Fruit fly (Drosophila melanogaster) whole organism, embryonic: Measurements from ENCODE around the gene GstO2.

Source experiments
- Abd-B ChIP-seq: fragments of 200-800 bp; sonication (Bioruptor generic); optimal IDR thresholded peaks from 2 replicates; lab custom pipeline; 2018; ENCODE audit warnings: missing biosample characterization, mild to moderate bottlenecking, missing genetic modification characterization, moderate library complexity
- Asciz ChIP-seq: fragments of 200-800 bp; sonication (Bioruptor generic); optimal IDR thresholded peaks from 2 replicates; lab custom pipeline; 2017; ENCODE audit warnings: missing biosample characterization, mild to moderate bottlenecking, missing genetic modification characterization, missing genetic modification reagents
- Blimp-1 ChIP-seq: fragments of 200-800 bp; sonication (Bioruptor generic); optimal IDR thresholded peaks from 3 replicates; lab custom pipeline; 2018; ENCODE audit warnings: missing biosample characterization, missing genetic modification characterization, mild to moderate bottlenecking, moderate library complexity, missing genetic modification reagents
- CG10274 ChIP-seq: fragments of 200-800 bp; sonication (Bioruptor generic); optimal IDR thresholded peaks from 3 replicates; lab custom pipeline; 2017; ENCODE audit warnings: missing biosample characterization, mild to moderate bottlenecking, missing genetic modification characterization
- CG10366 ChIP-seq: fragments of 200-800 bp; sonication (Bioruptor generic); IDR thresholded peaks from 2 replicates; pipeline ENCODE4 v1.3.6; 2022; ENCODE audit warnings: missing biosample characterization, missing genetic modification characterization
- CG10462 ChIP-seq: fragments of 200-800 bp; sonication (Bioruptor generic); optimal IDR thresholded peaks from 2 replicates; lab custom pipeline; 2016; ENCODE audit warnings: missing biosample characterization, missing genetic modification characterization
- CG11456 ChIP-seq: fragments of 200-800 bp; sonication (Bioruptor generic); IDR thresholded peaks from 3 replicates; pipeline ENCODE4 v1.3.6; 2022; ENCODE audit warnings: missing biosample characterization, missing genetic modification characterization
- CG1233 ChIP-seq: fragments of 200-800 bp; sonication (Bioruptor generic); optimal IDR thresholded peaks from 4 replicates; lab custom pipeline; 2018; ENCODE audit warnings: missing biosample characterization, mild to moderate bottlenecking, missing genetic modification characterization
- CG12744 ChIP-seq: fragments of 200-800 bp; sonication (Bioruptor generic); optimal IDR thresholded peaks from 2 replicates; lab custom pipeline; 2016; ENCODE audit warnings: missing biosample characterization, missing genetic modification characterization
- CG13296 ChIP-seq: fragments of 200-800 bp; sonication (Bioruptor generic); optimal IDR thresholded peaks from 3 replicates; lab custom pipeline; 2018; ENCODE audit warnings: missing biosample characterization, mild to moderate bottlenecking, missing genetic modification characterization
- CG14441 ChIP-seq: fragments of 200-800 bp; sonication (Bioruptor generic); IDR thresholded peaks from 2 replicates; pipeline ENCODE4 v1.3.6; 2022; ENCODE audit warnings: missing biosample characterization, missing genetic modification characterization
- CG14965 ChIP-seq: fragments of 200-800 bp; sonication (Bioruptor generic); optimal IDR thresholded peaks from 2 replicates; lab custom pipeline; 2016; ENCODE audit warnings: missing biosample characterization, missing genetic modification characterization, borderline replicate concordance
- CG15601 ChIP-seq: fragments of 200-800 bp; sonication (Bioruptor generic); optimal IDR thresholded peaks from 3 replicates; lab custom pipeline; 2019; ENCODE audit warnings: missing biosample characterization, mild to moderate bottlenecking, missing genetic modification characterization, moderate library complexity
- CG16779 ChIP-seq: fragments of 200-800 bp; sonication (Bioruptor generic); IDR thresholded peaks from 2 replicates; pipeline ENCODE4 v1.3.6; 2022; ENCODE audit warnings: missing biosample characterization, missing genetic modification characterization
- CG17568 ChIP-seq: fragments of 200-800 bp; sonication (Bioruptor generic); optimal IDR thresholded peaks from 2 replicates; lab custom pipeline; 2018; ENCODE audit warnings: missing biosample characterization, mild to moderate bottlenecking, missing genetic modification characterization, moderate library complexity
- CG18764 ChIP-seq: fragments of 200-800 bp; sonication (Bioruptor generic); optimal IDR thresholded peaks from 3 replicates; lab custom pipeline; 2016; ENCODE audit warnings: missing biosample characterization, missing genetic modification characterization
- CG31224 ChIP-seq: fragments of 200-800 bp; sonication (Bioruptor generic); IDR thresholded peaks from 2 replicates; pipeline ENCODE4 v1.3.6; 2022; ENCODE audit warnings: missing biosample characterization, missing genetic modification characterization
- CG43689 ChIP-seq: fragments of 200-800 bp; sonication (Bioruptor generic); IDR thresholded peaks from 2 replicates; pipeline ENCODE4 v1.3.6; 2022; ENCODE audit warnings: missing biosample characterization, missing genetic modification characterization
- CG6175 ChIP-seq: fragments of 200-800 bp; sonication (Bioruptor generic); IDR thresholded peaks from 3 replicates; pipeline ENCODE4 v1.3.6; 2022; ENCODE audit warnings: missing biosample characterization, missing genetic modification characterization
- CG6854 ChIP-seq: fragments of 200-800 bp; sonication (Bioruptor generic); optimal IDR thresholded peaks from 3 replicates; lab custom pipeline; 2017; ENCODE audit warnings: missing biosample characterization, mild to moderate bottlenecking, missing genetic modification characterization
- CG7745 ChIP-seq: fragments of 200-800 bp; sonication (Bioruptor generic); optimal IDR thresholded peaks from 2 replicates; lab custom pipeline; 2018; ENCODE audit warnings: missing biosample characterization, mild to moderate bottlenecking, missing genetic modification characterization, moderate library complexity
- CG7786 ChIP-seq: fragments of 200-800 bp; sonication (Bioruptor generic); optimal IDR thresholded peaks from 2 replicates; lab custom pipeline; 2016; ENCODE audit warnings: missing biosample characterization, missing genetic modification characterization
- CG9727 ChIP-seq: fragments of 200-800 bp; sonication (Bioruptor generic); optimal IDR thresholded peaks from 3 replicates; lab custom pipeline; 2017; ENCODE audit warnings: missing biosample characterization, mild to moderate bottlenecking, missing genetic modification characterization
- Dll ChIP-seq: fragments of 200-800 bp; sonication (Bioruptor generic); IDR thresholded peaks from 4 replicates; pipeline ENCODE4 v1.3.6; 2022; ENCODE audit warnings: missing biosample characterization, missing genetic modification characterization; ENCODE audit not compliant: partially characterized antibody
- H15 ChIP-seq: fragments of 200-800 bp; sonication (Bioruptor generic); IDR thresholded peaks from 3 replicates; pipeline ENCODE4 v1.3.6; 2022; ENCODE audit warnings: missing biosample characterization, missing genetic modification characterization
- HLH4C ChIP-seq: fragments of 200-800 bp; sonication (Bioruptor generic); IDR thresholded peaks from 3 replicates; pipeline ENCODE4 v1.3.6; 2022; ENCODE audit warnings: missing biosample characterization, missing genetic modification characterization; ENCODE audit not compliant: partially characterized antibody
- HLH54F ChIP-seq: fragments of 200-800 bp; sonication (Bioruptor generic); optimal IDR thresholded peaks from 3 replicates; lab custom pipeline; 2016; ENCODE audit warnings: missing biosample characterization, missing genetic modification characterization
- Hey ChIP-seq: fragments of 200-800 bp; sonication (Bioruptor generic); optimal IDR thresholded peaks from 3 replicates; lab custom pipeline; 2018; ENCODE audit warnings: missing biosample characterization, mild to moderate bottlenecking, missing genetic modification characterization
- MBD-R2 ChIP-seq: fragments of 200-800 bp; sonication (Bioruptor generic); IDR thresholded peaks from 2 replicates; pipeline ENCODE4 v1.3.6; 2022; ENCODE audit warnings: missing biosample characterization, missing genetic modification characterization
- Nf-YB ChIP-seq: fragments of 200-800 bp; sonication (Bioruptor generic); optimal IDR thresholded peaks from 3 replicates; lab custom pipeline; 2019; ENCODE audit warnings: missing biosample characterization, mild to moderate bottlenecking, missing genetic modification characterization, moderate library complexity
- Side ChIP-seq: fragments of 200-800 bp; sonication (Bioruptor generic); optimal IDR thresholded peaks from 2 replicates; lab custom pipeline; 2016; ENCODE audit warnings: missing biosample characterization, missing genetic modification characterization
- TFAM ChIP-seq: fragments of 200-800 bp; sonication (Bioruptor generic); optimal IDR thresholded peaks from 2 replicates; lab custom pipeline; 2017; ENCODE audit warnings: missing biosample characterization, missing genetic modification characterization, inconsistent platforms
- aop ChIP-seq: fragments of 200-800 bp; sonication (Bioruptor generic); IDR thresholded peaks from 2 replicates; pipeline ENCODE4 v1.3.6; 2022; ENCODE audit warnings: missing biosample characterization, missing genetic modification characterization
- ara ChIP-seq: fragments of 200-800 bp; sonication (Bioruptor generic); IDR thresholded peaks from 2 replicates; pipeline ENCODE4 v1.3.6; 2022; ENCODE audit warnings: missing biosample characterization, missing genetic modification characterization
- bsh ChIP-seq, 2 experiments: fragments of 200-800 bp; sonication (Bioruptor generic); optimal IDR thresholded peaks; 2 replicates each; lab custom pipeline; 2017 to 2018; ENCODE audit warnings: mild to moderate bottlenecking in 2 of 2, missing biosample characterization in 2 of 2, missing genetic modification characterization in 2 of 2, moderate library complexity in 1 of 2
- cato ChIP-seq: fragments of 200-800 bp; sonication (Bioruptor generic); optimal IDR thresholded peaks from 2 replicates; lab custom pipeline; 2016; ENCODE audit warnings: missing biosample characterization, missing genetic modification characterization, borderline replicate concordance
- crc ChIP-seq: fragments of 200-800 bp; sonication (Bioruptor generic); optimal IDR thresholded peaks from 2 replicates; lab custom pipeline; 2016; ENCODE audit warnings: missing biosample characterization, missing genetic modification characterization
- dm ChIP-seq: fragments of 200-800 bp; sonication (Bioruptor generic); optimal IDR thresholded peaks from 3 replicates; lab custom pipeline; 2016; ENCODE audit warnings: missing biosample characterization, missing genetic modification characterization
- fru ChIP-seq: fragments of >200 bp; optimal IDR thresholded peaks from 2 replicates; lab custom pipeline; 2017
- jumu ChIP-seq: fragments of 200-800 bp; sonication (Bioruptor generic); optimal IDR thresholded peaks from 3 replicates; lab custom pipeline; 2016; ENCODE audit warnings: missing biosample characterization, missing genetic modification characterization
- lab ChIP-seq: fragments of 200-800 bp; sonication (Bioruptor generic); optimal IDR thresholded peaks from 3 replicates; lab custom pipeline; 2017; ENCODE audit warnings: missing biosample characterization, missing genetic modification characterization, mild to moderate bottlenecking, moderate library complexity, missing genetic modification reagents
- maf-S ChIP-seq: fragments of 200-800 bp; sonication (Bioruptor generic); optimal IDR thresholded peaks from 2 replicates; lab custom pipeline; 2016; ENCODE audit warnings: missing biosample characterization, missing genetic modification characterization
- mirr ChIP-seq: fragments of 200-800 bp; sonication (Bioruptor generic); optimal IDR thresholded peaks from 3 replicates; lab custom pipeline; 2018; ENCODE audit warnings: missing biosample characterization, mild to moderate bottlenecking, missing genetic modification characterization
- oc ChIP-seq: fragments of 200-800 bp; sonication (Bioruptor generic); optimal IDR thresholded peaks from 2 replicates; lab custom pipeline; 2018; ENCODE audit warnings: missing biosample characterization, mild to moderate bottlenecking, missing genetic modification characterization, moderate library complexity
- onecut ChIP-seq: fragments of 200-800 bp; sonication (Bioruptor generic); IDR thresholded peaks from 2 replicates; pipeline ENCODE4 v1.3.6; 2022; ENCODE audit warnings: missing biosample characterization, missing genetic modification characterization
- otp ChIP-seq: fragments of 200-800 bp; sonication (Bioruptor generic); IDR thresholded peaks from 3 replicates; pipeline ENCODE4, ENCODE4 v1.3.6; 2022; ENCODE audit warnings: missing biosample characterization, missing genetic modification characterization
- peb ChIP-seq: fragments of 200-800 bp; sonication (Bioruptor generic); IDR thresholded peaks from 2 replicates; pipeline ENCODE4 v1.3.6; 2022; ENCODE audit warnings: missing biosample characterization, missing genetic modification characterization
- so ChIP-seq: fragments of 200-800 bp; sonication (Bioruptor generic); IDR thresholded peaks from 3 replicates; pipeline ENCODE4 v1.3.6; 2022; ENCODE audit warnings: missing biosample characterization, missing genetic modification characterization
- sug ChIP-seq: fragments of 200-800 bp; optimal IDR thresholded peaks from 2 replicates; lab custom pipeline; 2019; ENCODE audit warnings: missing biosample characterization, mild to moderate bottlenecking, missing genetic modification characterization, moderate library complexity
- unpg ChIP-seq: fragments of 200-800 bp; sonication (Bioruptor generic); optimal IDR thresholded peaks from 3 replicates; lab custom pipeline; 2018; ENCODE audit warnings: missing biosample characterization, mild to moderate bottlenecking, missing genetic modification characterization, moderate library complexity
- yki ChIP-seq: fragments of >200 bp; optimal IDR thresholded peaks from 3 replicates; lab custom pipeline; 2018
- zf30C ChIP-seq: fragments of 200-800 bp; sonication (Bioruptor generic); optimal IDR thresholded peaks from 3 replicates; lab custom pipeline; 2018; ENCODE audit warnings: missing biosample characterization, mild to moderate bottlenecking, missing genetic modification characterization

The GstO2 gene

DNA sequence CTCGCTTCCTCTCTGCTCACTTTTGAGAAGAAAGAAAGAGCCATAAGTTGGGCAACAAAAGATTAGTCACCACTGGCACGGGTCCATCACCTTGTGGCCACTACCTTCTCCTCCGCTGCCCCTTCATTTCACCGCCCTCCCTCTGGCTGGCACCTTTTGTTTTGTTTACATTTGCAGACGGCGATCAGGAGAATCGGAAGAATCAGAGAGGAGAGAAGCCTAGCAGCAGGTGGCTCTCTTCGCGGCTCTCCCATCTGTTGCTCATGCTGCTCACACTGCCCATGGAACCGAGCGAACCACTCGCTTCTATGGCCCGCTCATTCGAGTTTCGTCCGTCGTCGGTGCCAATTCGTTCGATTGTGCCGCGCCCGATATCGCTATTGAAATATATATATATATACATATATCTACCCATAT, 23.1 kb upstream of the GstO2 start (continued):
- no peak for TF ChIP-seq CG15601 (tag; lab: Kevin White, UChicago)
- TF ChIP-seq ara (GFP tag; lab: Robert Waterston, UW), result no peak
- TF ChIP-seq CG17568, result no peak
- TF ChIP-seq HLH54F, result no peak
- TF ChIP-seq otp, result 0 out of 3 replicates have a peak, but pooled peaks have one; percentile 30
- no peak for TF ChIP-seq CG14965 (GFP tag; lab: Kevin White, UChicago)
- no peak for TF ChIP-seq H15 (GFP tag; lab: Robert Waterston, UW)
- peak; percentile 54 for TF ChIP-seq mirr (GFP tag; lab: Kevin White, UChicago)
- no peak for TF ChIP-seq Abd-B
- TF ChIP-seq Asciz (GFP tag; lab: Kevin White, UChicago), result no peak
- no peak for TF ChIP-seq CG16779
- TF ChIP-seq CG14441, result no peak
- no peak for TF ChIP-seq CG10462 (GFP tag; lab: Kevin White, UChicago)
- no peak for TF ChIP-seq aop (GFP tag; lab: Robert Waterston, UW)
- TF ChIP-seq CG7786 (GFP tag; lab: Kevin White, UChicago), result no peak
- TF ChIP-seq CG12744 (GFP tag; lab: Kevin White, UChicago), result no peak
- TF ChIP-seq yki (lab: Kevin White, UChicago), result peak; percentile 86
- no peak for TF ChIP-seq Blimp-1 (GFP tag; lab: Kevin White, UChicago)
- peak; percentile 21; the same call in 1 of the 4 replicates for TF ChIP-seq Dll
- no peak; the same call in 1 of the 2 replicates for TF ChIP-seq MBD-R2 (GFP tag; lab: Robert Waterston, UW)
- TF ChIP-seq oc, result peak; percentile 56
- peak; percentile 28 for TF ChIP-seq lab (GFP tag; lab: Kevin White, UChicago)
- TF ChIP-seq CG13296 (GFP tag; lab: Kevin White, UChicago), result no peak
- TF ChIP-seq CG7745, result no peak
- TF ChIP-seq CG6854, result no peak
- TF ChIP-seq so (GFP tag; lab: Robert Waterston, UW), result peak; percentile 48; the same call in 2 of the 3 replicates
- no peak for TF ChIP-seq CG18764 (GFP tag; lab: Kevin White, UChicago)
- no peak for TF ChIP-seq CG9727 (GFP tag; lab: Kevin White, UChicago)
- TF ChIP-seq HLH4C (GFP tag; lab: Robert Waterston, UW), result no peak
- no peak for TF ChIP-seq cato (GFP tag; lab: Kevin White, UChicago)
- no peak for TF ChIP-seq peb (GFP tag; lab: Robert Waterston, UW)
- no peak for TF ChIP-seq crc (GFP tag; lab: Kevin White, UChicago)
- no peak for TF ChIP-seq CG43689 (GFP tag; lab: Robert Waterston, UW)
- no peak for TF ChIP-seq CG1233 (GFP tag; lab: Kevin White, UChicago)
- TF ChIP-seq dm (GFP tag; lab: Kevin White, UChicago), result no peak
- TF ChIP-seq CG11456, result no peak
- TF ChIP-seq CG6175 (GFP tag; lab: Robert Waterston, UW), result peak; percentile 59; the same call in 2 of the 3 replicates
- no peak for TF ChIP-seq TFAM (GFP tag; lab: Kevin White, UChicago)
- TF ChIP-seq jumu (GFP tag; lab: Kevin White, UChicago), result no peak
- TF ChIP-seq maf-S (GFP tag; lab: Kevin White, UChicago), result no peak
- TF ChIP-seq onecut (GFP tag; lab: Robert Waterston, UW), result peak; percentile 30; the same call in 1 of the 2 replicates
- TF ChIP-seq CG31224 (GFP tag; lab: Robert Waterston, UW), result no peak
- no peak for TF ChIP-seq unpg (GFP tag; lab: Kevin White, UChicago)
- no peak for TF ChIP-seq CG10366 (GFP tag; lab: Robert Waterston, UW)
- TF ChIP-seq Side, result no peak
- no peak for TF ChIP-seq CG10274 (GFP tag; lab: Kevin White, UChicago)
- peak in 1 of 2 experiments; percentile 48 for TF ChIP-seq bsh (GFP tag; optimal IDR thresholded peaks at IDR 0.05; lab: Kevin White, UChicago)
- TF ChIP-seq fru (lab: Kevin White, UChicago), result no peak
- TF ChIP-seq sug (tag; lab: Kevin White, UChicago), result peak; percentile 23
- no peak for TF ChIP-seq Nf-YB
- no peak for TF ChIP-seq zf30C (GFP tag; lab: Kevin White, UChicago)
- TF ChIP-seq Hey (tag; lab: Kevin White, UChicago), result no peak
